Worm (Caenorhabditis elegans) whole organism, L4 larva: ENCODE measurements around the gene dpy-8.

Source experiments
- D1046.2 ChIP-seq: fragments of 200-800 bp; sonication (Bioruptor generic); IDR thresholded peaks from 2 replicates; pipeline ENCODE4 v1.3.6; 2022; ENCODE audit warnings: missing genetic modification characterization, missing compliant biosample characterization
- T26A8.4 ChIP-seq: fragments of 200-800 bp; sonication (Bioruptor generic); IDR thresholded peaks from 2 replicates; pipeline ENCODE4 v1.3.6; 2022; ENCODE audit warnings: missing genetic modification characterization, missing compliant biosample characterization
- Y105C5A.15 ChIP-seq: fragments of 200-800 bp; sonication (Bioruptor generic); IDR thresholded peaks from 2 replicates; pipeline ENCODE4 v1.3.6; 2022; ENCODE audit warnings: missing genetic modification characterization, missing compliant biosample characterization
- Y5F2A.4 ChIP-seq: fragments of 200-800 bp; sonication (Bioruptor generic); optimal IDR thresholded peaks from 2 replicates; lab custom pipeline; 2018; ENCODE audit warnings: mild to moderate bottlenecking, missing genetic modification characterization, missing compliant biosample characterization
- Y75B8A.6 ChIP-seq: fragments of 200-800 bp; sonication (Bioruptor generic); IDR thresholded peaks from 2 replicates; pipeline ENCODE4 v1.3.6; 2022; ENCODE audit warnings: missing genetic modification reagents, missing genetic modification characterization, missing compliant biosample characterization
- ZK546.5 ChIP-seq, 2 experiments: sonication (generic microtip); optimal IDR thresholded peaks; 2 replicates each; lab custom pipeline; 2017; ENCODE audit warnings: missing biosample characterization in 2 of 2, missing genetic modification characterization in 2 of 2
- aha-1 ChIP-seq: fragments of 150-350 bp; peaks from one replicate; lab custom pipeline; 2014; ENCODE audit warnings: missing biosample characterization, missing genetic modification characterization
- cey-2 ChIP-seq: sonication (generic microtip); optimal IDR thresholded peaks from 3 replicates; lab custom pipeline; 2017; ENCODE audit warnings: missing genetic modification characterization, mild to moderate bottlenecking, missing compliant biosample characterization, antibody characterized with exemption, borderline replicate concordance; ENCODE audit not compliant: insufficient read depth
- daf-16 ChIP-seq, 3 experiments: sonication (generic microtip); optimal IDR thresholded peaks; 2 replicates each; lab custom pipeline; 2016 to 2017; ENCODE audit warnings: missing genetic modification characterization in 3 of 3, missing genetic modification reagents in 3 of 3, mild to moderate bottlenecking in 2 of 3, missing compliant biosample characterization in 2 of 3, missing biosample characterization in 1 of 3, moderate library complexity in 1 of 3
- dmd-6 ChIP-seq: fragments of 200-800 bp; sonication (Bioruptor generic); IDR thresholded peaks from 2 replicates; pipeline ENCODE4 v1.3.6; 2022; ENCODE audit warnings: missing genetic modification reagents, missing genetic modification characterization, missing compliant biosample characterization
- dmd-8 ChIP-seq: fragments of 200-800 bp; sonication (Bioruptor generic); IDR thresholded peaks from 2 replicates; pipeline ENCODE4 v1.3.6; 2022; ENCODE audit warnings: missing genetic modification characterization, missing compliant biosample characterization
- dpl-1 ChIP-seq: fragments of 150-350 bp; optimal IDR thresholded peaks from 2 replicates; lab custom pipeline; 2014; ENCODE audit warnings: missing biosample characterization, missing genetic modification reagents, missing genetic modification characterization
- dve-1 ChIP-seq: sonication (generic microtip); optimal IDR thresholded peaks from 2 replicates; lab custom pipeline; 2017; ENCODE audit warnings: antibody characterized with exemption, mild to moderate bottlenecking, missing genetic modification characterization, missing compliant biosample characterization; ENCODE audit not compliant: insufficient read depth
- hlh-11 ChIP-seq: fragments of 200-800 bp; sonication (Bioruptor generic); optimal IDR thresholded peaks from 2 replicates; lab custom pipeline; 2018; ENCODE audit warnings: mild to moderate bottlenecking, missing genetic modification characterization, missing compliant biosample characterization
- jun-1 ChIP-seq: fragments of 150-350 bp; optimal IDR thresholded peaks from 2 replicates; lab custom pipeline; 2014; ENCODE audit warnings: missing biosample characterization, missing genetic modification reagents, missing genetic modification characterization
- lin-1 ChIP-seq: fragments of 200-800 bp; sonication (Bioruptor generic); IDR thresholded peaks from 2 replicates; pipeline ENCODE4 v1.3.6; 2022; ENCODE audit warnings: missing genetic modification reagents, missing genetic modification characterization, missing compliant biosample characterization
- lin-29 ChIP-seq: fragments of 200-800 bp; sonication (Bioruptor generic); IDR thresholded peaks from 2 replicates; pipeline ENCODE4 v1.3.6; 2022; ENCODE audit warnings: missing genetic modification reagents, missing genetic modification characterization, missing compliant biosample characterization
- lin-38 ChIP-seq: fragments of 200-800 bp; sonication (Bioruptor generic); IDR thresholded peaks from 2 replicates; pipeline ENCODE4 v1.3.6; 2022; ENCODE audit warnings: missing genetic modification reagents, missing genetic modification characterization, missing compliant biosample characterization
- lir-3 ChIP-seq: sonication (generic microtip); optimal IDR thresholded peaks from 2 replicates; lab custom pipeline; 2016; ENCODE audit warnings: mild to moderate bottlenecking, missing genetic modification characterization, missing compliant biosample characterization
- madf-9 ChIP-seq: fragments of 200-800 bp; sonication (Bioruptor generic); conservative IDR thresholded peaks from 2 replicates; pipeline ENCODE4 v1.3.6; 2022; ENCODE audit warnings: missing genetic modification reagents, missing genetic modification characterization, missing compliant biosample characterization
- mdl-1 ChIP-seq, 2 experiments: fragments of 150-350 bp in 1 of 2; sonication (generic microtip) in 1 of 2; optimal IDR thresholded peaks; 2 replicates each; lab custom pipeline; 2014 to 2017; ENCODE audit warnings: missing biosample characterization in 2 of 2, missing genetic modification characterization in 2 of 2
- mdt-29 ChIP-seq: fragments of 200-800 bp; sonication (Bioruptor generic); IDR thresholded peaks from 2 replicates; pipeline ENCODE4 v1.3.6; 2022; ENCODE audit warnings: missing genetic modification reagents, missing genetic modification characterization, missing compliant biosample characterization
- mep-1 ChIP-seq: fragments of 150-350 bp; sonication (generic microtip); optimal IDR thresholded peaks from 3 replicates; lab custom pipeline; 2014; ENCODE audit warnings: missing biosample characterization, missing genetic modification characterization
- nhr-10 ChIP-seq: fragments of 150-350 bp; optimal IDR thresholded peaks from 2 replicates; lab custom pipeline; 2014; ENCODE audit warnings: missing biosample characterization, missing genetic modification characterization
- nhr-102 ChIP-seq: sonication (generic microtip); optimal IDR thresholded peaks from 2 replicates; lab custom pipeline; 2016; ENCODE audit warnings: mild to moderate bottlenecking, missing genetic modification characterization, moderate library complexity, missing compliant biosample characterization
- nhr-237 ChIP-seq: sonication (generic microtip); optimal IDR thresholded peaks from 2 replicates; lab custom pipeline; 2017; ENCODE audit warnings: missing biosample characterization, missing genetic modification characterization
- nhr-28 ChIP-seq: fragments of 150-350 bp; optimal IDR thresholded peaks from 2 replicates; lab custom pipeline; 2014; ENCODE audit warnings: missing biosample characterization, missing genetic modification characterization
- nhr-41 ChIP-seq: fragments of 200-800 bp; sonication (Bioruptor generic); IDR thresholded peaks from 2 replicates; pipeline ENCODE4 v1.3.6; 2022; ENCODE audit warnings: missing genetic modification reagents, missing genetic modification characterization, missing compliant biosample characterization
- nhr-48 ChIP-seq: sonication (generic microtip); optimal IDR thresholded peaks from 2 replicates; lab custom pipeline; 2016; ENCODE audit warnings: mild to moderate bottlenecking, missing genetic modification characterization, missing compliant biosample characterization
- nhr-6 ChIP-seq: fragments of 150-350 bp; optimal IDR thresholded peaks from 2 replicates; lab custom pipeline; 2014; ENCODE audit warnings: missing biosample characterization, missing genetic modification characterization
- nhr-76 ChIP-seq: fragments of 150-350 bp; optimal IDR thresholded peaks from 2 replicates; lab custom pipeline; 2014; ENCODE audit warnings: missing biosample characterization, missing genetic modification characterization
- nhr-77 ChIP-seq: fragments of 150-350 bp; optimal IDR thresholded peaks from 2 replicates; lab custom pipeline; 2014; ENCODE audit warnings: missing biosample characterization, missing genetic modification characterization
- php-3 ChIP-seq: fragments of 200-800 bp; sonication (Bioruptor generic); IDR thresholded peaks from 2 replicates; pipeline ENCODE4 v1.3.6; 2022; ENCODE audit warnings: missing genetic modification reagents, missing genetic modification characterization, missing compliant biosample characterization
- pqm-1 ChIP-seq: sonication (generic microtip); optimal IDR thresholded peaks from 2 replicates; lab custom pipeline; 2017; ENCODE audit warnings: missing biosample characterization, missing genetic modification characterization
- snpc-4 ChIP-seq: fragments of 150-350 bp; optimal IDR thresholded peaks from 2 replicates; lab custom pipeline; 2014; ENCODE audit warnings: missing biosample characterization, missing genetic modification characterization
- spr-1 ChIP-seq: sonication (generic microtip); optimal IDR thresholded peaks from 2 replicates; lab custom pipeline; 2016; ENCODE audit warnings: mild to moderate bottlenecking, missing genetic modification characterization, missing compliant biosample characterization
- unc-39 ChIP-seq: sonication (generic microtip); optimal IDR thresholded peaks from 2 replicates; lab custom pipeline; 2017; ENCODE audit warnings: missing biosample characterization, missing genetic modification characterization
- unc-62 ChIP-seq, 3 experiments: fragments of 150-350 bp in 1 of 3; sonication (generic microtip); optimal IDR thresholded peaks in 2 of 3; peaks in 1 of 3; 1 replicate in 1 of 3; 2 replicates in 2 of 3; lab custom pipeline; 2014 to 2017; ENCODE audit warnings: missing biosample characterization in 3 of 3, missing genetic modification characterization in 3 of 3, missing genetic modification reagents in 3 of 3, missing genotype in 1 of 3
- zag-1 ChIP-seq: fragments of 150-350 bp; optimal IDR thresholded peaks from 2 replicates; lab custom pipeline; 2014; ENCODE audit warnings: missing biosample characterization, missing genetic modification characterization
- zfp-2 ChIP-seq: sonication (generic microtip); optimal IDR thresholded peaks from 2 replicates; lab custom pipeline; 2016; ENCODE audit warnings: mild to moderate bottlenecking, missing genetic modification characterization, missing compliant biosample characterization
- zip-2 ChIP-seq: fragments of 150-350 bp; optimal IDR thresholded peaks from 2 replicates; lab custom pipeline; 2014; ENCODE audit warnings: missing biosample characterization, missing genetic modification characterization
- ztf-7 ChIP-seq: fragments of 150-350 bp; optimal IDR thresholded peaks from 2 replicates; lab custom pipeline; 2014; ENCODE audit warnings: missing biosample characterization, missing genetic modification characterization

dpy-8 gene

ce11 chrX:5111894-5112293, 38.4 kb downstream of the dpy-8 start:
- peak; percentile 46 for TF ChIP-seq aha-1 (tag; lab: Kevin White, UChicago)
- no peak for TF ChIP-seq Y75B8A.6 (GFP tag; lab: Robert Waterston, UW)
- TF ChIP-seq jun-1 (tag; lab: Kevin White, UChicago): no peak
- no peak for TF ChIP-seq Y5F2A.4
- TF ChIP-seq ZK546.5 (tag; optimal IDR thresholded peaks at IDR 0.05; lab: Kevin White, UChicago): no peak
- TF ChIP-seq unc-62 (GFP tag; optimal IDR thresholded peaks at IDR 0.05 in 1 of 2; lab: Kevin White, UChicago): peak in 1 of 2 experiments; percentile 95
- no peak for TF ChIP-seq unc-62 (tag; optimal IDR thresholded peaks at IDR 0.05; lab: Kevin White, UChicago)
- no peak for TF ChIP-seq D1046.2
- peak; percentile 8 for TF ChIP-seq mep-1 (tag; lab: Kevin White, UChicago)
- TF ChIP-seq, all 104 proteins: peak for 3

ce11 chrX:5109130-5109529, 41.1 kb downstream of the dpy-8 start, which contains the start of gene C42D8.1:
TSS of gene C42D8.1 (plus strand) at chrX:5109506.
- TF ChIP-seq hlh-11 (peak; percentile 53), zip-2 (tag; lab: Kevin White, UChicago) (no peak), nhr-28 (tag; lab: Kevin White, UChicago) (peak; percentile 67), madf-9 (GFP tag; lab: Robert Waterston, UW) (no peak), daf-16 (GFP tag; optimal IDR thresholded peaks at IDR 0.05; lab: Kevin White, UChicago) (no peak), daf-16 (tag; optimal IDR thresholded peaks at IDR 0.05; lab: Kevin White, UChicago) (peak; percentile 96), php-3 (GFP tag; lab: Robert Waterston, UW) (peak; percentile 82), ZK546.5 (tag; optimal IDR thresholded peaks at IDR 0.05; lab: Kevin White, UChicago) (no peak), mep-1 (tag; lab: Kevin White, UChicago) (no peak), Y105C5A.15 (GFP tag; lab: Robert Waterston, UW) (no peak), nhr-77 (tag; lab: Kevin White, UChicago) (no peak), nhr-48 (tag; lab: Kevin White, UChicago) (no peak), zag-1 (tag; lab: Kevin White, UChicago) (no peak), dpl-1 (GFP tag; lab: Kevin White, UChicago) (no peak), ztf-7 (tag; lab: Kevin White, UChicago) (no peak), unc-62 (GFP tag; optimal IDR thresholded peaks at IDR 0.05 in 1 of 2; lab: Kevin White, UChicago) (peak in 1 of 2 experiments; percentile 45), unc-62 (tag; optimal IDR thresholded peaks at IDR 0.05; lab: Kevin White, UChicago) (no peak), lin-29 (GFP tag; lab: Robert Waterston, UW) (no peak), nhr-41 (GFP tag; lab: Robert Waterston, UW) (no peak), dmd-8 (GFP tag; lab: Robert Waterston, UW) (no peak), nhr-237 (tag; lab: Kevin White, UChicago) (no peak), zfp-2 (no peak), pqm-1 (tag; lab: Kevin White, UChicago) (peak; percentile 96), lin-38 (no peak), lir-3 (tag; lab: Kevin White, UChicago) (no peak), unc-39 (tag; lab: Kevin White, UChicago) (no peak), cey-2 (no peak), mdl-1 (tag; optimal IDR thresholded peaks at IDR 0.05; lab: Kevin White, UChicago) (no peak), nhr-76 (no peak), lin-1 (GFP tag; lab: Robert Waterston, UW) (no peak), nhr-102 (tag; lab: Kevin White, UChicago) (no peak), mdt-29 (GFP tag; lab: Robert Waterston, UW) (no peak), dve-1 (tag; lab: Kevin White, UChicago) (peak; percentile 73), T26A8.4 (no peak), spr-1 (tag; lab: Kevin White, UChicago) (no peak), nhr-10 (tag; lab: Kevin White, UChicago) (no peak), snpc-4 (tag; lab: Kevin White, UChicago) (no peak), aha-1 (tag; lab: Kevin White, UChicago) (no peak), dmd-6 (GFP tag; lab: Robert Waterston, UW) (0 out of 2 replicates have a peak, but pooled peaks have one; percentile 25), nhr-6 (tag; lab: Kevin White, UChicago) (no peak), Y75B8A.6 (GFP tag; lab: Robert Waterston, UW) (no peak)
- TF ChIP-seq, all 104 proteins: peak for 8
